Worm (Caenorhabditis elegans) whole organism, L1 larva: ENCODE results near the gene T24C4.2.

Experiments
- C34B4.2 ChIP-seq: sonication (generic microtip); optimal IDR thresholded peaks from 2 replicates; lab custom pipeline; 2017; ENCODE audit warnings: mild to moderate bottlenecking, missing genetic modification characterization, missing compliant biosample characterization
- alr-1 ChIP-seq: fragments of 200-800 bp; sonication (Bioruptor generic); optimal IDR thresholded peaks from 2 replicates; lab custom pipeline; 2018; ENCODE audit warnings: borderline replicate concordance, mild to moderate bottlenecking, missing genetic modification characterization, missing compliant biosample characterization
- aly-2 ChIP-seq: fragments of 150-350 bp; optimal IDR thresholded peaks from 2 replicates; lab custom pipeline; 2014; ENCODE audit warnings: missing biosample characterization, missing genetic modification characterization
- ama-1 ChIP-seq: fragments of 150-350 bp; optimal IDR thresholded peaks from 2 replicates; lab custom pipeline; 2014
- blmp-1 ChIP-seq: fragments of 150-350 bp; optimal IDR thresholded peaks from 2 replicates; lab custom pipeline; 2014; ENCODE audit warnings: missing biosample characterization, missing genetic modification characterization
- ceh-82 ChIP-seq, 3 experiments: fragments of 150-350 bp in 1 of 3; sonication (generic microtip) in 2 of 3; optimal IDR thresholded peaks; 2 replicates each; lab custom pipeline; 2014 to 2017; ENCODE audit warnings: missing biosample characterization in 3 of 3, missing genetic modification characterization in 3 of 3
- ceh-90 ChIP-seq: sonication (generic microtip); optimal IDR thresholded peaks from 2 replicates; lab custom pipeline; 2016; ENCODE audit warnings: missing genetic modification characterization, missing compliant biosample characterization
- ces-1 ChIP-seq: fragments of 150-350 bp; optimal IDR thresholded peaks from 2 replicates; lab custom pipeline; 2014; ENCODE audit warnings: missing biosample characterization, missing genetic modification reagents, missing genetic modification characterization
- dpl-1 ChIP-seq, 3 experiments: fragments of 150-350 bp in 2 of 3; sonication (generic microtip) in 1 of 3; optimal IDR thresholded peaks; 2 replicates each; lab custom pipeline; 2014 to 2017; ENCODE audit warnings: missing biosample characterization in 3 of 3, missing genetic modification characterization in 3 of 3, missing genetic modification reagents in 3 of 3
- dsc-1 ChIP-seq: sonication (generic microtip); optimal IDR thresholded peaks from 2 replicates; lab custom pipeline; 2016; ENCODE audit warnings: mild to moderate bottlenecking, missing genetic modification characterization, missing compliant biosample characterization
- efl-1 ChIP-seq, 4 experiments: fragments of 150-350 bp; optimal IDR thresholded peaks in 3 of 4; peaks in 1 of 4; 1 replicate in 1 of 4; 2 replicates in 3 of 4; lab custom pipeline; 2014; ENCODE audit warnings: missing biosample characterization in 2 of 4, missing genetic modification characterization in 2 of 4, missing genetic modification reagents in 2 of 4
- egl-13 ChIP-seq: sonication (generic microtip); optimal IDR thresholded peaks from 2 replicates; lab custom pipeline; 2016; ENCODE audit warnings: missing genotype, missing genetic modification reagents, missing genetic modification characterization, missing compliant biosample characterization
- elt-3 ChIP-seq, 6 experiments: fragments of 150-350 bp in 1 of 6; sonication (generic microtip); optimal IDR thresholded peaks; 2 replicates each; lab custom pipeline; 2017 to 2018; ENCODE audit warnings: missing biosample characterization in 6 of 6, missing genetic modification characterization in 6 of 6, inconsistent platforms in 1 of 6
- fkh-8 ChIP-seq: sonication (generic microtip); optimal IDR thresholded peaks from 2 replicates; lab custom pipeline; 2016; ENCODE audit warnings: mild to moderate bottlenecking, missing genetic modification characterization, missing compliant biosample characterization
- irx-1 ChIP-seq: sonication (generic microtip); optimal IDR thresholded peaks from 2 replicates; lab custom pipeline; 2016; ENCODE audit warnings: missing genetic modification characterization, missing compliant biosample characterization
- lin-14 ChIP-seq: fragments of 200-800 bp; sonication (Bioruptor generic); optimal IDR thresholded peaks from 2 replicates; lab custom pipeline; 2018; ENCODE audit warnings: mild to moderate bottlenecking, missing genetic modification characterization, moderate library complexity, missing compliant biosample characterization
- lin-15B ChIP-seq: fragments of 150-350 bp; sonication (generic microtip); optimal IDR thresholded peaks from 3 replicates; lab custom pipeline; 2014; ENCODE audit warnings: missing biosample characterization, missing genetic modification characterization
- lin-35 ChIP-seq, 2 experiments: fragments of 150-350 bp; optimal IDR thresholded peaks; 2 replicates each; lab custom pipeline; 2014; ENCODE audit warnings: missing biosample characterization in 2 of 2, missing genetic modification characterization in 2 of 2, missing genetic modification reagents in 2 of 2
- lsy-2 ChIP-seq, 2 experiments: fragments of 150-350 bp; optimal IDR thresholded peaks; 2 replicates each; lab custom pipeline; 2014; ENCODE audit warnings: missing biosample characterization in 2 of 2, missing genetic modification characterization in 2 of 2
- mdl-1 ChIP-seq, 2 experiments: fragments of 150-350 bp; optimal IDR thresholded peaks; 2 replicates each; lab custom pipeline; 2014 to 2017; ENCODE audit warnings: missing biosample characterization in 2 of 2, missing genetic modification characterization in 2 of 2, inconsistent platforms in 1 of 2
- mef-2 ChIP-seq: fragments of 150-350 bp; optimal IDR thresholded peaks from 2 replicates; lab custom pipeline; 2014; ENCODE audit warnings: missing biosample characterization, missing genetic modification characterization
- nhr-20 ChIP-seq: sonication (generic microtip); optimal IDR thresholded peaks from 2 replicates; lab custom pipeline; 2016; ENCODE audit warnings: mild to moderate bottlenecking, missing genetic modification characterization, missing compliant biosample characterization
- nhr-47 ChIP-seq: sonication (generic microtip); optimal IDR thresholded peaks from 2 replicates; lab custom pipeline; 2016; ENCODE audit warnings: mild to moderate bottlenecking, missing genetic modification characterization, moderate library complexity, missing compliant biosample characterization
- nhr-71 ChIP-seq: sonication (generic microtip); optimal IDR thresholded peaks from 2 replicates; lab custom pipeline; 2016; ENCODE audit warnings: mild to moderate bottlenecking, missing genetic modification characterization, moderate library complexity, missing compliant biosample characterization
- nhr-77 ChIP-seq: fragments of 150-350 bp; optimal IDR thresholded peaks from 2 replicates; lab custom pipeline; 2014; ENCODE audit warnings: missing biosample characterization, missing genetic modification characterization
- nhr-84 ChIP-seq: sonication (generic microtip); optimal IDR thresholded peaks from 2 replicates; lab custom pipeline; 2017; ENCODE audit warnings: missing biosample characterization, missing genetic modification characterization
- nhr-85 ChIP-seq: sonication (generic microtip); peaks from one replicate; lab custom pipeline; 2016; ENCODE audit warnings: missing genetic modification characterization, inconsistent platforms, missing compliant biosample characterization
- pag-3 ChIP-seq: sonication (generic microtip); optimal IDR thresholded peaks from 2 replicates; lab custom pipeline; 2017; ENCODE audit warnings: missing genetic modification characterization, mild to moderate bottlenecking, missing compliant biosample characterization, antibody characterized with exemption, borderline replicate concordance; ENCODE audit not compliant: insufficient read depth
- pqm-1 ChIP-seq: sonication (generic microtip); optimal IDR thresholded peaks from 3 replicates; lab custom pipeline; 2017; ENCODE audit warnings: missing biosample characterization, missing genetic modification characterization
- skn-1 ChIP-seq: fragments of 150-350 bp; optimal IDR thresholded peaks from 2 replicates; lab custom pipeline; 2014; ENCODE audit warnings: missing biosample characterization, missing genetic modification characterization
- snpc-4 ChIP-seq: fragments of 150-350 bp; optimal IDR thresholded peaks from 2 replicates; lab custom pipeline; 2014; ENCODE audit warnings: missing biosample characterization, missing genetic modification characterization
- sox-4 ChIP-seq: sonication (generic microtip); optimal IDR thresholded peaks from 2 replicates; lab custom pipeline; 2016; ENCODE audit warnings: missing genetic modification characterization, missing compliant biosample characterization
- tbx-2 ChIP-seq: sonication (generic microtip); optimal IDR thresholded peaks from 2 replicates; lab custom pipeline; 2016; ENCODE audit warnings: missing genetic modification characterization, missing compliant biosample characterization
- unc-30 ChIP-seq: sonication (generic microtip); optimal IDR thresholded peaks from 2 replicates; lab custom pipeline; 2017; ENCODE audit warnings: missing biosample characterization, missing genetic modification characterization
- unc-98 ChIP-seq: fragments of 200-800 bp; sonication (Bioruptor generic); IDR thresholded peaks from 2 replicates; pipeline ENCODE4 v1.3.6; 2022; ENCODE audit warnings: missing genetic modification characterization, missing compliant biosample characterization
- zag-1 ChIP-seq: fragments of 150-350 bp; optimal IDR thresholded peaks from 2 replicates; lab custom pipeline; 2014; ENCODE audit warnings: missing biosample characterization, missing genetic modification characterization
- zip-4 ChIP-seq: fragments of 200-800 bp; sonication (Bioruptor generic); optimal IDR thresholded peaks from 2 replicates; lab custom pipeline; 2018; ENCODE audit warnings: mild to moderate bottlenecking, missing genetic modification characterization, moderate library complexity, missing compliant biosample characterization
- ztf-11 ChIP-seq, 2 experiments: sonication (generic microtip); optimal IDR thresholded peaks; 2 replicates each; lab custom pipeline; 2016 to 2017; ENCODE audit warnings: missing genetic modification characterization in 2 of 2, missing biosample characterization in 1 of 2, missing compliant biosample characterization in 1 of 2

T24C4.2 gene

DNA sequence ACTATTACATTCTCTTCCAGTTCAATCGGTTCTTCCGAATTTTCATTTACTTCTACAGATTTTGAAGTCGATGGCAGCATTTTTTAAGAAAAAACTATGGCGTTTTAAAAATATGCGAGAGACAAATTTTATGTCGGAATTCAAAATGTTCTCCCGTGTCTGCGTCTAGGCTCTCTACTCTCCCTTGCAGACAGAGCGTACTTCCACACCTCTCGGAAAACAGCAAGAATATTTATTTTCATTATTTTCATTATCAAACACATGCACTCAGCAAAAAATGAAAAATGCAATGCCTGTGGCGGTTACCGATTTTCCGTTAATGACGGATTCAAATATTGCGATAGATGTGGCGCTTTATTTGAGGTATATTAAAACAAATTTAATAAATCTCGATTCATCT, 25.8 kb upstream of the T24C4.2 start, which contains the start of the genes ztf-18 and F23H11.2:
Gene ztf-18, minus strand, starts transcription at position 188 of the 400 bp plus-strand sequence.
Gene F23H11.2, plus strand, starts transcription at position 223 of the 400 bp plus-strand sequence.
- no peak for TF ChIP-seq mef-2 (tag; lab: Kevin White, UChicago)
- no peak for TF ChIP-seq unc-98
- no peak for TF ChIP-seq alr-1 (tag; lab: Kevin White, UChicago)
- TF ChIP-seq elt-3 (tag; optimal IDR thresholded peaks at IDR 0.05; lab: Kevin White, UChicago), result no peak
- no peak for TF ChIP-seq lin-14 (GFP tag; lab: Kevin White, UChicago)
- peak; percentile 37 for TF ChIP-seq blmp-1 (tag; lab: Kevin White, UChicago)
- peak in 2 of 3 experiments; percentile 7 to 18 for TF ChIP-seq dpl-1 (GFP tag; optimal IDR thresholded peaks at IDR 0.05; lab: Kevin White, UChicago)
- no peak for TF ChIP-seq zag-1 (tag; lab: Kevin White, UChicago)
- no peak for TF ChIP-seq zip-4
- no peak for TF ChIP-seq nhr-84 (tag; lab: Kevin White, UChicago)
- TF ChIP-seq aly-2 (tag; lab: Kevin White, UChicago), result no peak
- no peak for TF ChIP-seq pqm-1 (tag; lab: Kevin White, UChicago)
- no peak for TF ChIP-seq dsc-1
- TF ChIP-seq tbx-2 (tag; lab: Kevin White, UChicago), result no peak
- peak in 1 of 2 experiments; percentile 43 for TF ChIP-seq lin-35 (GFP tag; optimal IDR thresholded peaks at IDR 0.05; lab: Kevin White, UChicago)
- TF ChIP-seq sox-4 (tag; lab: Kevin White, UChicago), result no peak
- TF ChIP-seq efl-1 (optimal IDR thresholded peaks at IDR 0.05; lab: Kevin White, UChicago), result no peak
- TF ChIP-seq efl-1 (GFP tag; optimal IDR thresholded peaks at IDR 0.05 in 1 of 2; lab: Kevin White, UChicago), result peak; percentile 10 to 71
- no peak for TF ChIP-seq pag-3 (tag; lab: Kevin White, UChicago)
- no peak for TF ChIP-seq ztf-11 (tag; optimal IDR thresholded peaks at IDR 0.05; lab: Kevin White, UChicago)
- no peak for TF ChIP-seq ces-1 (GFP tag; lab: Kevin White, UChicago)
- TF ChIP-seq lin-15B (tag; lab: Kevin White, UChicago), result peak; percentile 1
- TF ChIP-seq nhr-77 (tag; lab: Kevin White, UChicago), result no peak
- TF ChIP-seq irx-1 (tag; lab: Kevin White, UChicago), result no peak
- TF ChIP-seq nhr-85, result no peak
- TF ChIP-seq unc-30 (tag; lab: Kevin White, UChicago), result no peak
- TF ChIP-seq ceh-82 (tag; optimal IDR thresholded peaks at IDR 0.05; lab: Kevin White, UChicago), result no peak
- TF ChIP-seq, all 84 proteins: peak for 5

ce11 chrIII:891014-891413, 21.2 kb upstream of the T24C4.2 start, which contains the start of gene T24C4.10:
Gene T24C4.10 (minus strand): TSS chrIII:891243.
- TF ChIP-seq lin-35 (GFP tag; optimal IDR thresholded peaks at IDR 0.05; lab: Kevin White, UChicago) (peak in 1 of 2 experiments; percentile 10), ama-1 (lab: Kevin White, UChicago) (no peak), sox-4 (tag; lab: Kevin White, UChicago) (no peak)

DNA sequence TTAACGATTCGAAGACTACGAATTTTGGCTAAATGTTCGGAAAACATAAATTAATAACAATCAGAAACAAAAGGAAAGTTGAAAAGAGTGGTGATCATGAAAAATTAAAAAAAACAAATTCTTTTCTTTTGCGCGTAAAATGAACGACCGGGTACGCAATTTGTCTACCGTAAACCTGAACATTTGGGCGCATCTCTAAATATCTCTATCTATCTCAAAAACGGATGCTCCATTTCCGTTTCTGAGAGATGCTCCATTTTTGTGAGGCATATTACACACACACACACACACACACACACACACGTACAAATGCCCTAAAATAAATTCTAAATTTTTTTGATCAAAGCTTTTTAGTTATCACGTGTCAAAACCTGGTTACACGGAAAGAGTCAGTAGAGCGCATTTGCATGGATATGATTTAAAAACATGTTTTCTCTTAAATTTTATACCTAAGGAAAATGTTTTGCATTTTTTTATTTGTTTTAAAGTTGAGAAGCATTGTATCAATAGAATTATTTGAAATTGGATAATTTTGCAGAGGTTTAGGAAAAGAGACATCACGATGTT, 19.3 kb upstream of the T24C4.2 start:
- TF ChIP-seq efl-1 (optimal IDR thresholded peaks at IDR 0.05; lab: Kevin White, UChicago), result peak in 1 of 2 experiments; percentile 7
- TF ChIP-seq efl-1 (GFP tag; optimal IDR thresholded peaks at IDR 0.05 in 1 of 2; lab: Kevin White, UChicago), result peak; percentile 16 to 28
- TF ChIP-seq ceh-90 (tag; lab: Kevin White, UChicago), result no peak
- TF ChIP-seq snpc-4 (tag; lab: Kevin White, UChicago), result no peak
- no peak for TF ChIP-seq nhr-20 (tag; lab: Kevin White, UChicago)
- TF ChIP-seq nhr-47 (tag; lab: Kevin White, UChicago), result peak; percentile 1
- peak; percentile 59 for TF ChIP-seq fkh-8 (tag; lab: Kevin White, UChicago)
- TF ChIP-seq nhr-85, result peak; percentile 7
- peak in 1 of 2 experiments; percentile 1 for TF ChIP-seq mdl-1 (tag; optimal IDR thresholded peaks at IDR 0.05; lab: Kevin White, UChicago)
- TF ChIP-seq egl-13 (tag; lab: Kevin White, UChicago), result peak; percentile 29
- TF ChIP-seq lsy-2 (tag; optimal IDR thresholded peaks at IDR 0.05; lab: Kevin White, UChicago), result peak; percentile 49 to 73
- no peak for TF ChIP-seq pag-3 (tag; lab: Kevin White, UChicago)
- TF ChIP-seq ztf-11 (tag; optimal IDR thresholded peaks at IDR 0.05; lab: Kevin White, UChicago), result no peak
- no peak for TF ChIP-seq lin-35 (GFP tag; optimal IDR thresholded peaks at IDR 0.05; lab: Kevin White, UChicago)
- peak; percentile 37 for TF ChIP-seq nhr-71 (tag; lab: Kevin White, UChicago)
- no peak for TF ChIP-seq lin-15B (tag; lab: Kevin White, UChicago)
- peak; percentile 0 for TF ChIP-seq skn-1 (tag; lab: Kevin White, UChicago)
- TF ChIP-seq C34B4.2 (tag; lab: Kevin White, UChicago), result no peak
- peak in 1 of 3 experiments; percentile 45 for TF ChIP-seq dpl-1 (GFP tag; optimal IDR thresholded peaks at IDR 0.05; lab: Kevin White, UChicago)
- TF ChIP-seq, all 84 proteins: peak for 10
